Fruit fly (Drosophila melanogaster): Measurements from ENCODE around the gene MED17.

Gene MED17

DNA sequence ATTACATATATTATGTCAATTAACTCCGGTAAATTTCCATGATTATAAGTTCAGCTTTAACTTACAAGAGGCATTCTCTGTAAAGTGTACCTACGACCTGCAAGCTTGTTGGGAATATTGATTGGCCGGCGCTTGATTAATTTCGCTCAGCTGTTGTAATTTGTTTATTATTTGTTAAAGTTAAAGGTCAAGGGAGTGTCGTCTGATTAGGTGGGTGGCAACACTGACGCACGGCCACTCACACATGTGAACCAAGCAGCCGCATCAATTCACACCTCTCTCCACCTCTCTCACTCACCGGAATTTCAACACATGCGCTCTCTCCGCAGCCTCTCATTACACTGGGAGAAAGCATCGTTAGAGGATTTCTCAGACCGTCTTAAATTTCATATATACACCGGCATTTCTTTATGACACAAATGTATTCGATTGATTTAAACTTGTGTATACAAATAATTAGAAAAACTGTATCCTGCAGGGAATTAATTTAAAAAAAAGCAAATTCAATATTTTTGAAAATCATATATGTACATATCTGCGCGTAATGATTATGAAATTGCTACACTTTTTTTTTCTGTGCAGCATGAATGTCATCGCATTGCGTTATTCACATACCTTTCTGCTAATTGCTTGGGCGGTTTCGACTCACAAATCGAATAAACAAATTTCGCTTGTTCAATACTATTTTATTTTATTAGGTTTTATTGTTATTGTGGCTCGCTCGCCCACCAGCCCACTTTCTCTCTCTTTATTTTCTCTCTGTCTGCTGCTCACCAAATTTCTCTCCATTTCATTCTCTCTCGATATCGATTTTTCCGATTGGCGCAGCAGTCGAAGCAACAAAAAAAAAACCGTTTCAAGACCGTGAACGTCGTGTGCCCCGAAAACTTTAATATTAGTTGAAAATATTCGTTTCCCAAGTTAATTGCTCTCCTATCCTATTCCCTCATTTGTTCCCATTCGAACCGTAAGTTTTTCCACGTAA lies 16.6 kb upstream of the MED17 start (continued):
- TF ChIP-seq CG6765 (GFP tag; optimal IDR thresholded peaks at IDR 0.05) = peak; percentile 87
- TF ChIP-seq zfh1 (GFP tag; IDR thresholded peaks at IDR 0.05) = peak; percentile 92
- peak; percentile 93 for TF ChIP-seq bcd (GFP tag; optimal IDR thresholded peaks at IDR 0.05)
- no peak for TF ChIP-seq pros (GFP tag; optimal IDR thresholded peaks at IDR 0.05)
- TF ChIP-seq hkb (optimal IDR thresholded peaks at IDR 0.05) = no peak
- TF ChIP-seq hkb (GFP tag; IDR thresholded peaks at IDR 0.05) = peak; percentile 90
- no peak for TF ChIP-seq hb (GFP tag; IDR thresholded peaks at IDR 0.05; ENCODE audit: partially characterized antibody)
- peak; percentile 90 for TF ChIP-seq fu2 (GFP tag; optimal IDR thresholded peaks at IDR 0.05)
- peak; percentile 50 for TF ChIP-seq CG4282 (GFP tag; optimal IDR thresholded peaks at IDR 0.05)
- peak; percentile 80 for TF ChIP-seq H2.0 (GFP tag; IDR thresholded peaks at IDR 0.05)
- TF ChIP-seq NC2β (GFP tag; optimal IDR thresholded peaks at IDR 0.05) = peak; percentile 88
- peak; percentile 93 for TF ChIP-seq Hand (GFP tag; optimal IDR thresholded peaks at IDR 0.05)
- TF ChIP-seq CG8290 (GFP tag; optimal IDR thresholded peaks at IDR 0.05) = peak; percentile 71
- TF ChIP-seq CG8290 (tag; optimal IDR thresholded peaks at IDR 0.05) = peak in 1 of 2 experiments; percentile 67
- peak; percentile 38; the same call in 1 of the 2 replicates for TF ChIP-seq Dref (GFP tag; IDR thresholded peaks at IDR 0.05)
- peak; percentile 74 for TF ChIP-seq CG33213 (GFP tag; optimal IDR thresholded peaks at IDR 0.05)
- peak; percentile 93 for TF ChIP-seq CG12236 (GFP tag; optimal IDR thresholded peaks at IDR 0.05)
- no peak for TF ChIP-seq pita (GFP tag; optimal IDR thresholded peaks at IDR 0.05)
- no peak for TF ChIP-seq CG17568 (GFP tag; optimal IDR thresholded peaks at IDR 0.05)
- peak; percentile 68; the same call in 1 of the 2 replicates for TF ChIP-seq gt (GFP tag; IDR thresholded peaks at IDR 0.05)
- TF ChIP-seq NFAT (GFP tag; IDR thresholded peaks at IDR 0.05) = peak; percentile 63; the same call in 1 of the 2 replicates
- peak; percentile 87 for TF ChIP-seq HLH3B (GFP tag; IDR thresholded peaks at IDR 0.05)
- no peak for TF ChIP-seq Lim3 (GFP tag; IDR thresholded peaks at IDR 0.05)
- peak; percentile 72 for TF ChIP-seq CG3726 (GFP tag; IDR thresholded peaks at IDR 0.05)
- TF ChIP-seq CG18011 (GFP tag; optimal IDR thresholded peaks at IDR 0.05) = peak; percentile 75
- peak; percentile 36 for TF ChIP-seq corto (GFP tag; optimal IDR thresholded peaks at IDR 0.05)
- peak; percentile 92 for TF ChIP-seq CG9437 (GFP tag; optimal IDR thresholded peaks at IDR 0.05)
- peak; percentile 81 for TF ChIP-seq CG15514 (GFP tag; optimal IDR thresholded peaks at IDR 0.05)
- TF ChIP-seq Ets97D (GFP tag; optimal IDR thresholded peaks at IDR 0.05) = peak; percentile 69
- TF ChIP-seq CG7987 (GFP tag; optimal IDR thresholded peaks at IDR 0.05) = peak; percentile 65
- peak; percentile 60 for TF ChIP-seq wek (GFP tag; optimal IDR thresholded peaks at IDR 0.05)
- peak in 1 of 2 experiments; percentile 96 for TF ChIP-seq Eip74EF (GFP tag; optimal IDR thresholded peaks at IDR 0.05)
- peak; percentile 93 for TF ChIP-seq CG18619 (GFP tag; optimal IDR thresholded peaks at IDR 0.05)
- peak; percentile 64; the same call in 1 of the 2 replicates for TF ChIP-seq CG11696 (GFP tag; IDR thresholded peaks at IDR 0.05)
- no peak for TF ChIP-seq yki (optimal IDR thresholded peaks at IDR 0.05)
- TF ChIP-seq kah (GFP tag; optimal IDR thresholded peaks at IDR 0.05) = peak; percentile 84
- TF ChIP-seq ttk (GFP tag; IDR thresholded peaks at IDR 0.05) = peak; percentile 88
- no peak for TF ChIP-seq ato (GFP tag; IDR thresholded peaks at IDR 0.05; ENCODE audit: partially characterized antibody)
- peak; percentile 81 for TF ChIP-seq sqz (GFP tag; optimal IDR thresholded peaks at IDR 0.05)
- TF ChIP-seq CG18599 (GFP tag; optimal IDR thresholded peaks at IDR 0.05) = peak; percentile 95
- TF ChIP-seq nom (GFP tag; optimal IDR thresholded peaks at IDR 0.05) = no peak
- TF ChIP-seq danr (GFP tag; IDR thresholded peaks at IDR 0.05) = peak; percentile 66
- peak; percentile 16 for TF ChIP-seq CG4360 (GFP tag; IDR thresholded peaks at IDR 0.05)
- peak; percentile 82 for TF ChIP-seq disco-r (GFP tag; optimal IDR thresholded peaks at IDR 0.05)
- TF ChIP-seq scrt (GFP tag; optimal IDR thresholded peaks at IDR 0.05) = peak; percentile 89
- no peak for TF ChIP-seq Bgb (GFP tag; IDR thresholded peaks at IDR 0.05; ENCODE audit: partially characterized antibody)
- TF ChIP-seq CG9876 (GFP tag; optimal IDR thresholded peaks at IDR 0.05) = peak; percentile 86
- TF ChIP-seq Myb (GFP tag; optimal IDR thresholded peaks at IDR 0.05) = peak; percentile 69
